Worm (Caenorhabditis elegans): ENCODE measurements around the gene icl-1.

DNA sequence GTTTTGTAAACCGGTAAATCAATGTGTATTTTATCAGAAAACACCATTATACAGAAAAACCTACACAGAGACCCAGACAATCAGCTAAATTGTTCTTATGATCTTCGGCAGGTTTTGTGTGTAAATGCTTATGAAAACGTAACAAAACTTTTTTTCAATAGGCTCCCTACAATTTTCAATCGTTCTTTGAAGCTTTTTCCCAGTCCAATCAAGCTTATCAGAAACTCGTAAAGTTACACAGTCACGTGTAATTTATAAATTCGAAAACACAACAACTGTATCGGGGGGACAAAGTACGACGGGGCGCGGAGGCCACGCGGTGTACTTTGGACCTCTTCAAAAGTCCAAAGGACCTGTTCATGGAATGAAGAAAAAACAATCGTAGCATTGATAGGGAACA lies 2.4 kb upstream of the icl-1 start:
- TF ChIP-seq klf-2 (GFP tag; conservative IDR thresholded peaks at IDR 0.05) (no peak), T22C8.4 (GFP tag; IDR thresholded peaks at IDR 0.05) (no peak), flt-1 (GFP tag; IDR thresholded peaks at IDR 0.05) (no peak), med-1 (GFP tag; optimal IDR thresholded peaks at IDR 0.05; ENCODE audit: insufficient read depth) (no peak), tab-1 (GFP tag; IDR thresholded peaks at IDR 0.05) (no peak)

Measured in whole organism, midembryonic.